Fruit fly (Drosophila melanogaster): Measurements from ENCODE around the gene CG17801.

CG17801 gene

DNA sequence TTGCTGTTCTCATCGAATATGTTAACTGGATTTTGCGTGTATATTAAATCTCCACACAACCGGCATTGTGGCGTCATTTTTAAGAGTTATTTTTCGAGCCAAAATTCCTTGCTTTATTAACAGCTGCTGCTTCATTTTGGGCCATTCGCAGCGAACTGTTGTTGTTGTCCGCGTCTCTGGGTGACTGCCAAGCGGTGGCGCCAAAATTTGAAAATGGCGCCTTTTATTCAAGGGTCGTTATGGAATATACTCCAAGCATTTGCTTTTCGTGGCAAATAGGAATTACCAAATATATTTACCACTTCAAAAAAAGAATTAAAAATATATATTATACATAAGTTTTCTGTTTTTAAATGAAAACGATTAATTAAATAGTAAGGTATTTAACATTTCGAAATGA is 1.8 kb downstream of the CG17801 start, which contains the start of gene Nnk:
Gene Nnk (minus strand): TSS at position 158 of the 400 bp plus-strand sequence.
- no peak for TF ChIP-seq gl (tag; optimal IDR thresholded peaks at IDR 0.05)
- TF ChIP-seq fd96Ca (GFP tag; IDR thresholded peaks at IDR 0.05) = no peak
- no peak for TF ChIP-seq rn (GFP tag; IDR thresholded peaks at IDR 0.05)
- no peak for TF ChIP-seq CG15710 (tag; optimal IDR thresholded peaks at IDR 0.05)
- no peak for TF ChIP-seq CG8159 (tag; optimal IDR thresholded peaks at IDR 0.05)
- TF ChIP-seq CG10348 (GFP tag; IDR thresholded peaks at IDR 0.05) = no peak

dm6 chr3R:17803025-17803424 is 3.9 kb downstream of the CG17801 start, which contains the start of gene CG17806:
TSS of gene CG17806 (minus strand) at chr3R:17803260.
- TF ChIP-seq rn (GFP tag; IDR thresholded peaks at IDR 0.05) = no peak
- TF ChIP-seq CG17806 (tag; optimal IDR thresholded peaks at IDR 0.05) = peak; percentile 35
- TF ChIP-seq CG12605 (GFP tag; IDR thresholded peaks at IDR 0.05) = no peak
- no peak for TF ChIP-seq CG8159 (tag; optimal IDR thresholded peaks at IDR 0.05)
- peak; percentile 12 for TF ChIP-seq CG15710 (tag; optimal IDR thresholded peaks at IDR 0.05)
- TF ChIP-seq CG4496 (GFP tag; IDR thresholded peaks at IDR 0.05) = no peak
- no peak for TF ChIP-seq Pif1B (GFP tag; optimal IDR thresholded peaks at IDR 0.05)

dm6 chr3R:17801264-17801663 is 5.6 kb downstream of the CG17801 start, which contains the start of gene CG17803:
TSS of gene CG17803 (minus strand) at chr3R:17801512.
- TF ChIP-seq rn (GFP tag; IDR thresholded peaks at IDR 0.05) (no peak), Pif1A (GFP tag; optimal IDR thresholded peaks at IDR 0.05) (no peak), EcR (GFP tag; optimal IDR thresholded peaks at IDR 0.05) (peak; percentile 38)

- TF ChIP-seq Pif1A (GFP tag; optimal IDR thresholded peaks at IDR 0.05) (no peak), EcR (GFP tag; optimal IDR thresholded peaks at IDR 0.05) (no peak), Pif1B (GFP tag; optimal IDR thresholded peaks at IDR 0.05) (peak; percentile 77), CG17806 (tag; optimal IDR thresholded peaks at IDR 0.05) (peak; percentile 71), CG10348 (GFP tag; IDR thresholded peaks at IDR 0.05) (no peak), CG32121 (GFP tag; IDR thresholded peaks at IDR 0.05) (0 out of 2 replicates have a peak, but pooled peaks have one; percentile 39), CG13204 (GFP tag; optimal IDR thresholded peaks at IDR 0.05) (no peak), CG12605 (GFP tag; IDR thresholded peaks at IDR 0.05) (no peak), CG4496 (GFP tag; IDR thresholded peaks at IDR 0.05) (peak; percentile 77), gl (tag; optimal IDR thresholded peaks at IDR 0.05) (peak; percentile 16), CG15710 (tag; optimal IDR thresholded peaks at IDR 0.05) (peak; percentile 68), CG14655 (GFP tag; optimal IDR thresholded peaks at IDR 0.05) (no peak), CG8301 (tag; optimal IDR thresholded peaks at IDR 0.05) (no peak), fd96Ca (GFP tag; IDR thresholded peaks at IDR 0.05) (peak; percentile 49; the same call in 2 of the 3 replicates), Snoo (tag; optimal IDR thresholded peaks at IDR 0.05) (peak; percentile 82), CG8159 (tag; optimal IDR thresholded peaks at IDR 0.05) (peak; percentile 59), D1 (tag; optimal IDR thresholded peaks at IDR 0.05) (no peak), CG9948 (tag; optimal IDR thresholded peaks at IDR 0.05) (peak; percentile 26), Ets98B (GFP tag; IDR thresholded peaks at IDR 0.05) (peak; percentile 56; the same call in 1 of the 2 replicates), rn (GFP tag; IDR thresholded peaks at IDR 0.05) (peak; percentile 47; the same call in 1 of the 2 replicates), CG34367 (tag; optimal IDR thresholded peaks at IDR 0.05) (peak; percentile 52)
These were observed 8.6 kb downstream of the CG17801 start, which contains the start of gene CG7379 for dm6 chr3R:17798211-17798737. TSS of gene CG7379 (minus strand) at chr3R:17798304.

- TF ChIP-seq CG4496 (GFP tag; IDR thresholded peaks at IDR 0.05) (no peak), Pif1B (GFP tag; optimal IDR thresholded peaks at IDR 0.05) (no peak), CG8301 (tag; optimal IDR thresholded peaks at IDR 0.05) (no peak), CG8159 (tag; optimal IDR thresholded peaks at IDR 0.05) (no peak), CG15710 (tag; optimal IDR thresholded peaks at IDR 0.05) (no peak), CG14655 (GFP tag; optimal IDR thresholded peaks at IDR 0.05) (no peak), rn (GFP tag; IDR thresholded peaks at IDR 0.05) (no peak), Ets98B (GFP tag; IDR thresholded peaks at IDR 0.05) (no peak), Pif1A (GFP tag; optimal IDR thresholded peaks at IDR 0.05) (no peak)
These were observed 11.2 kb downstream of the CG17801 start for dm6 chr3R:17795561-17796170.

dm6 chr3R:17795075-17795420 is 11.8 kb downstream of the CG17801 start, which contains the start of gene pasi1:
TSS of gene pasi1 (plus strand) at chr3R:17795075.
- TF ChIP-seq Ets98B (GFP tag; IDR thresholded peaks at IDR 0.05) (no peak), CG34367 (tag; optimal IDR thresholded peaks at IDR 0.05) (no peak), CG15710 (tag; optimal IDR thresholded peaks at IDR 0.05) (no peak), CG17806 (tag; optimal IDR thresholded peaks at IDR 0.05) (no peak), rn (GFP tag; IDR thresholded peaks at IDR 0.05) (no peak), CG8301 (tag; optimal IDR thresholded peaks at IDR 0.05) (no peak), CG14655 (GFP tag; optimal IDR thresholded peaks at IDR 0.05) (no peak), D1 (tag; optimal IDR thresholded peaks at IDR 0.05) (no peak), CG12605 (GFP tag; IDR thresholded peaks at IDR 0.05) (no peak), CG32121 (GFP tag; IDR thresholded peaks at IDR 0.05) (no peak), EcR (GFP tag; optimal IDR thresholded peaks at IDR 0.05) (no peak), Pif1B (GFP tag; optimal IDR thresholded peaks at IDR 0.05) (no peak), fd96Ca (GFP tag; IDR thresholded peaks at IDR 0.05) (no peak), Pif1A (GFP tag; optimal IDR thresholded peaks at IDR 0.05) (no peak), CG10348 (GFP tag; IDR thresholded peaks at IDR 0.05) (no peak)

Measured in whole organism, pupa.